Worm (Caenorhabditis elegans): ENCODE data around the gene col-147.

ce11 chrV:9582594-9583322 is 50.4 kb downstream of the col-147 start, which contains the start of gene rtfo-1:
- TF ChIP-seq unc-55 (GFP tag; optimal IDR thresholded peaks at IDR 0.05): no peak
- no peak for TF ChIP-seq unc-42 (tag; optimal IDR thresholded peaks at IDR 0.05)
- TF ChIP-seq unc-3 (GFP tag; conservative IDR thresholded peaks at IDR 0.05): no peak
- TF ChIP-seq unc-3 (tag; optimal IDR thresholded peaks at IDR 0.05): no peak
- TF ChIP-seq F13H6.1 (tag; optimal IDR thresholded peaks at IDR 0.05): no peak
- TF ChIP-seq ceh-30 (tag; optimal IDR thresholded peaks at IDR 0.05): no peak
- no peak for TF ChIP-seq ztf-16 (tag; optimal IDR thresholded peaks at IDR 0.05)
- TF ChIP-seq ama-1 (optimal IDR thresholded peaks at IDR 0.05): no peak
- TF ChIP-seq fkh-10 (GFP tag; optimal IDR thresholded peaks at IDR 0.05): no peak
- TF ChIP-seq pha-4 (tag; optimal IDR thresholded peaks at IDR 0.05): no peak
- no peak for TF ChIP-seq pqm-1 (tag; optimal IDR thresholded peaks at IDR 0.05)
- no peak for TF ChIP-seq nhr-232 (tag; optimal IDR thresholded peaks at IDR 0.05)
- TF ChIP-seq nhr-11 (tag; optimal IDR thresholded peaks at IDR 0.05): no peak
- TF ChIP-seq zip-5 (tag; optimal IDR thresholded peaks at IDR 0.05): peak; percentile 53

All from whole organism, late embryonic.